Fruit fly (Drosophila melanogaster): Measurements from ENCODE around the gene CG8565.

Gene CG8565

dm6 chrX:15814485-15814884 is 23.1 kb upstream of the CG8565 start:
- TF ChIP-seq CG2889 (GFP tag; IDR thresholded peaks at IDR 0.05) (no peak), cas (GFP tag; IDR thresholded peaks at IDR 0.05) (no peak), CG34376 (GFP tag; optimal IDR thresholded peaks at IDR 0.05) (no peak), Hmr (GFP tag; optimal IDR thresholded peaks at IDR 0.05) (no peak), Blimp-1 (GFP tag; optimal IDR thresholded peaks at IDR 0.05) (peak; percentile 73), nmo (GFP tag; optimal IDR thresholded peaks at IDR 0.05) (no peak), sd (tag; optimal IDR thresholded peaks at IDR 0.05) (peak; percentile 21), CG12769 (tag; optimal IDR thresholded peaks at IDR 0.05) (no peak), CG2712 (tag; optimal IDR thresholded peaks at IDR 0.05) (no peak), cg (GFP tag; optimal IDR thresholded peaks at IDR 0.05) (peak; percentile 58), Stat92E (GFP tag; optimal IDR thresholded peaks at IDR 0.05) (no peak), CG6813 (GFP tag; optimal IDR thresholded peaks at IDR 0.05) (no peak), CG15479 (GFP tag; optimal IDR thresholded peaks at IDR 0.05) (no peak), Dad (GFP tag; optimal IDR thresholded peaks at IDR 0.05) (no peak), CG11085 (GFP tag; IDR thresholded peaks at IDR 0.05) (no peak), CG17568 (GFP tag; optimal IDR thresholded peaks at IDR 0.05) (no peak), CG18011 (GFP tag; optimal IDR thresholded peaks at IDR 0.05) (no peak), CG32532 (GFP tag; IDR thresholded peaks at IDR 0.05) (no peak), Sox100B (GFP tag; optimal IDR thresholded peaks at IDR 0.05) (no peak), gcm (GFP tag; optimal IDR thresholded peaks at IDR 0.05) (no peak), psq (GFP tag; optimal IDR thresholded peaks at IDR 0.05) (no peak), Rx (GFP tag; IDR thresholded peaks at IDR 0.05) (no peak), CG2129 (GFP tag; IDR thresholded peaks at IDR 0.05; ENCODE audit: partially characterized antibody) (no peak), CG6175 (GFP tag; IDR thresholded peaks at IDR 0.05) (no peak), chinmo (GFP tag; IDR thresholded peaks at IDR 0.05; ENCODE audit: partially characterized antibody) (no peak), CG4282 (GFP tag; optimal IDR thresholded peaks at IDR 0.05) (no peak), CG3847 (GFP tag; IDR thresholded peaks at IDR 0.05) (no peak)

dm6 chrX:15816127-15816526 is 21.5 kb upstream of the CG8565 start:
- peak; percentile 58 for TF ChIP-seq Med (GFP tag)
- TF ChIP-seq row (GFP tag; IDR thresholded peaks at IDR 0.05), result peak; percentile 35; the same call in 1 of the 3 replicates
- peak; percentile 98 for TF ChIP-seq D19A (tag; optimal IDR thresholded peaks at IDR 0.05)
- TF ChIP-seq Usf (GFP tag; optimal IDR thresholded peaks at IDR 0.05), result no peak
- peak; percentile 13 for TF ChIP-seq CG18262 (tag; optimal IDR thresholded peaks at IDR 0.05)
- no peak for TF ChIP-seq Ada2b (GFP tag; IDR thresholded peaks at IDR 0.05)
- peak; percentile 53 for TF ChIP-seq sens (GFP tag)

dm6 chrX:15816905-15817304 is 20.7 kb upstream of the CG8565 start:
- peak; percentile 78 for TF ChIP-seq Elba2 (GFP tag; optimal IDR thresholded peaks at IDR 0.05)
- peak; percentile 94 for TF ChIP-seq pros (GFP tag; optimal IDR thresholded peaks at IDR 0.05)
- TF ChIP-seq gsb-n (tag; optimal IDR thresholded peaks at IDR 0.05), result no peak
- no peak for TF ChIP-seq cato (GFP tag; optimal IDR thresholded peaks at IDR 0.05; ENCODE audit: borderline replicate concordance)
- no peak for TF ChIP-seq CG8924 (tag; optimal IDR thresholded peaks at IDR 0.05)
- peak; percentile 95 for TF ChIP-seq sd (tag; optimal IDR thresholded peaks at IDR 0.05)
- TF ChIP-seq bbx (GFP tag; IDR thresholded peaks at IDR 0.05; ENCODE audit: partially characterized antibody), result no peak
- peak; percentile 46 to 94 for TF ChIP-seq insv (GFP tag; optimal IDR thresholded peaks at IDR 0.05)
- TF ChIP-seq cg (GFP tag; optimal IDR thresholded peaks at IDR 0.05), result peak; percentile 60
- TF ChIP-seq nerfin-1 (tag; optimal IDR thresholded peaks at IDR 0.05), result peak; percentile 95
- peak; percentile 62; the same call in 2 of the 3 replicates for TF ChIP-seq CG2199 (GFP tag; IDR thresholded peaks at IDR 0.05)

Data from whole organism, embryonic.